Worm (Caenorhabditis elegans): Measurements from ENCODE around the gene ZK1240.2.

ZK1240.2 gene

ce11 chrII:2353012-2353411 lies 29.8 kb downstream of the ZK1240.2 start, which contains the start of gene F43C11.3:
F43C11.3 (plus strand) TSS chrII:2353312.
- TF ChIP-seq ztf-4 (tag; optimal IDR thresholded peaks at IDR 0.05), result no peak
- TF ChIP-seq mab-5 (tag; optimal IDR thresholded peaks at IDR 0.05), result no peak
- TF ChIP-seq blmp-1 (tag; optimal IDR thresholded peaks at IDR 0.05; ENCODE audit: insufficient read depth), result no peak
- no peak for TF ChIP-seq sma-9 (GFP tag; optimal IDR thresholded peaks at IDR 0.05)
- no peak for TF ChIP-seq sma-9 (tag; optimal IDR thresholded peaks at IDR 0.05)
- no peak for TF ChIP-seq nhr-21 (tag; optimal IDR thresholded peaks at IDR 0.05)
- TF ChIP-seq nhr-237 (tag; optimal IDR thresholded peaks at IDR 0.05), result no peak
- TF ChIP-seq ztf-1 (GFP tag; conservative IDR thresholded peaks at IDR 0.05), result no peak
- no peak for TF ChIP-seq nhr-6 (tag; optimal IDR thresholded peaks at IDR 0.05)

- TF ChIP-seq nhr-21 (tag; optimal IDR thresholded peaks at IDR 0.05) (no peak), ceh-82 (tag; optimal IDR thresholded peaks at IDR 0.05) (no peak), ztf-11 (tag; optimal IDR thresholded peaks at IDR 0.05) (no peak), mab-5 (tag; optimal IDR thresholded peaks at IDR 0.05) (no peak), nhr-25 (tag; optimal IDR thresholded peaks at IDR 0.05) (no peak), nhr-23 (tag; optimal IDR thresholded peaks at IDR 0.05) (no peak), dmd-4 (tag; optimal IDR thresholded peaks at IDR 0.05) (no peak), fos-1 (tag; optimal IDR thresholded peaks at IDR 0.05) (no peak), elt-1 (tag; optimal IDR thresholded peaks at IDR 0.05) (no peak), ztf-1 (GFP tag; conservative IDR thresholded peaks at IDR 0.05) (no peak), nhr-6 (tag; optimal IDR thresholded peaks at IDR 0.05) (no peak), unc-55 (GFP tag; optimal IDR thresholded peaks at IDR 0.05) (no peak), sma-3 (GFP tag; optimal IDR thresholded peaks at IDR 0.05) (no peak), sem-4 (tag; optimal IDR thresholded peaks at IDR 0.05) (no peak), ama-1 (optimal IDR thresholded peaks at IDR 0.05) (no peak), F13H6.1 (tag; optimal IDR thresholded peaks at IDR 0.05) (no peak), nhr-12 (tag; optimal IDR thresholded peaks at IDR 0.05) (no peak)
Observed at ce11 chrII:2354476-2354875, 31.3 kb downstream of the ZK1240.2 start, which contains the start of gene F43C11.2. F43C11.2 (plus strand) TSS chrII:2354776.

- TF ChIP-seq nhr-21 (tag; optimal IDR thresholded peaks at IDR 0.05) (no peak), gmeb-1 (tag; optimal IDR thresholded peaks at IDR 0.05) (no peak), skn-1 (tag; optimal IDR thresholded peaks at IDR 0.05) (no peak), nhr-11 (tag; optimal IDR thresholded peaks at IDR 0.05) (no peak), lin-13 (GFP tag; optimal IDR thresholded peaks at IDR 0.05) (no peak), alr-1 (tag; optimal IDR thresholded peaks at IDR 0.05) (no peak), crh-2 (tag; optimal IDR thresholded peaks at IDR 0.05) (no peak), R02D3.7 (tag; optimal IDR thresholded peaks at IDR 0.05) (no peak)
Observed at ce11 chrII:2356795-2357194, 33.6 kb downstream of the ZK1240.2 start, which contains the start of gene F43C11.1. F43C11.1 (plus strand) TSS chrII:2357095.

ce11 chrII:2359965-2360364 lies 36.8 kb downstream of the ZK1240.2 start, which contains the start of gene F43C11.16:
F43C11.16 (minus strand) TSS chrII:2360065.
- no peak for TF ChIP-seq nhr-11 (tag; optimal IDR thresholded peaks at IDR 0.05)
- no peak for TF ChIP-seq ceh-16 (tag; optimal IDR thresholded peaks at IDR 0.05)
- no peak for TF ChIP-seq aly-2 (tag; optimal IDR thresholded peaks at IDR 0.05)
- TF ChIP-seq ZK546.5 (tag; optimal IDR thresholded peaks at IDR 0.05), result no peak
- TF ChIP-seq nhr-237 (tag; optimal IDR thresholded peaks at IDR 0.05), result no peak
- TF ChIP-seq nhr-21 (tag; optimal IDR thresholded peaks at IDR 0.05), result no peak
- TF ChIP-seq lin-13 (GFP tag; optimal IDR thresholded peaks at IDR 0.05), result no peak
- TF ChIP-seq blmp-1 (tag; optimal IDR thresholded peaks at IDR 0.05; ENCODE audit: insufficient read depth), result no peak
- TF ChIP-seq sma-3 (GFP tag; optimal IDR thresholded peaks at IDR 0.05), result no peak
- no peak for TF ChIP-seq nhr-12 (tag; optimal IDR thresholded peaks at IDR 0.05)
- no peak for TF ChIP-seq F13H6.1 (tag; optimal IDR thresholded peaks at IDR 0.05)
- no peak for TF ChIP-seq unc-39 (tag; optimal IDR thresholded peaks at IDR 0.05)
- TF ChIP-seq lin-11 (tag; optimal IDR thresholded peaks at IDR 0.05), result no peak
- TF ChIP-seq peb-1 (tag; optimal IDR thresholded peaks at IDR 0.05), result no peak
- no peak for TF ChIP-seq fos-1 (tag; optimal IDR thresholded peaks at IDR 0.05)
- no peak for TF ChIP-seq nhr-25 (tag; optimal IDR thresholded peaks at IDR 0.05)
- TF ChIP-seq sem-4 (tag; optimal IDR thresholded peaks at IDR 0.05), result no peak
- no peak for TF ChIP-seq zag-1 (tag; optimal IDR thresholded peaks at IDR 0.05)
- no peak for TF ChIP-seq unc-55 (GFP tag; optimal IDR thresholded peaks at IDR 0.05)

- TF ChIP-seq Y55F3AM.14 (GFP tag; optimal IDR thresholded peaks at IDR 0.05) (no peak), skn-1 (tag; optimal IDR thresholded peaks at IDR 0.05) (no peak), alr-1 (tag; optimal IDR thresholded peaks at IDR 0.05) (no peak), ZK546.5 (tag; optimal IDR thresholded peaks at IDR 0.05) (no peak), mdl-1 (tag; optimal IDR thresholded peaks at IDR 0.05) (no peak), ceh-82 (tag; optimal IDR thresholded peaks at IDR 0.05) (no peak), snpc-4 (tag; optimal IDR thresholded peaks at IDR 0.05) (no peak), lin-13 (GFP tag; optimal IDR thresholded peaks at IDR 0.05) (no peak), unc-62 (GFP tag; optimal IDR thresholded peaks at IDR 0.05) (no peak), nhr-12 (tag; optimal IDR thresholded peaks at IDR 0.05) (no peak), R02D3.7 (tag; optimal IDR thresholded peaks at IDR 0.05) (no peak), mbf-1 (tag; optimal IDR thresholded peaks at IDR 0.05) (no peak)
Observed at ce11 chrII:2363673-2364072, 40.5 kb downstream of the ZK1240.2 start, which contains the start of gene F43C11.11. F43C11.11 (minus strand) TSS chrII:2363773.

Data from whole organism, L2 larva.